Worm (Caenorhabditis elegans) whole organism, L4 larva: ENCODE results near the gene cls-3.

ENCODE experiments used
- F37D6.2 ChIP-seq: sonication (generic microtip); optimal IDR thresholded peaks from 2 replicates; lab custom pipeline; 2016; ENCODE audit warnings: mild to moderate bottlenecking, missing genetic modification characterization, missing compliant biosample characterization
- F49E8.2 ChIP-seq: sonication (generic microtip); optimal IDR thresholded peaks from 2 replicates; lab custom pipeline; 2016; ENCODE audit warnings: missing compliant biosample characterization, mild to moderate bottlenecking, missing genetic modification characterization, borderline replicate concordance
- Y5F2A.4 ChIP-seq: fragments of 200-800 bp; sonication (Bioruptor generic); optimal IDR thresholded peaks from 2 replicates; lab custom pipeline; 2018; ENCODE audit warnings: mild to moderate bottlenecking, missing genetic modification characterization, missing compliant biosample characterization
- ZK546.5 ChIP-seq, 2 experiments: sonication (generic microtip); optimal IDR thresholded peaks; 2 replicates each; lab custom pipeline; 2017; ENCODE audit warnings: missing biosample characterization in 2 of 2, missing genetic modification characterization in 2 of 2
- aha-1 ChIP-seq: fragments of 150-350 bp; peaks from one replicate; lab custom pipeline; 2014; ENCODE audit warnings: missing biosample characterization, missing genetic modification characterization
- arid-1 ChIP-seq: fragments of 200-800 bp; sonication (Bioruptor generic); conservative IDR thresholded peaks from 2 replicates; pipeline ENCODE4 v1.3.6; 2022; ENCODE audit warnings: missing genetic modification reagents, missing genetic modification characterization, missing compliant biosample characterization
- ceh-20 ChIP-seq: fragments of 200-800 bp; sonication (Bioruptor generic); IDR thresholded peaks from 2 replicates; pipeline ENCODE4 v1.3.6; 2022; ENCODE audit warnings: missing genetic modification reagents, missing genetic modification characterization, missing compliant biosample characterization
- ceh-28 ChIP-seq: fragments of 150-350 bp; optimal IDR thresholded peaks from 2 replicates; lab custom pipeline; 2014; ENCODE audit warnings: missing biosample characterization, missing genetic modification reagents, missing genetic modification characterization
- ceh-44 ChIP-seq: fragments of 200-800 bp; sonication (Bioruptor generic); IDR thresholded peaks from 2 replicates; pipeline ENCODE4 v1.3.6; 2022; ENCODE audit warnings: missing genetic modification reagents, missing genetic modification characterization, missing compliant biosample characterization
- ceh-62 ChIP-seq: sonication (generic microtip); optimal IDR thresholded peaks from 2 replicates; lab custom pipeline; 2017; ENCODE audit warnings: missing biosample characterization, missing genetic modification characterization
- ceh-82 ChIP-seq: sonication (generic microtip); optimal IDR thresholded peaks from 2 replicates; lab custom pipeline; 2017; ENCODE audit warnings: missing biosample characterization, missing genetic modification characterization
- ces-1 ChIP-seq: fragments of 150-350 bp; sonication (generic microtip); optimal IDR thresholded peaks from 4 replicates; lab custom pipeline; 2014; ENCODE audit warnings: missing biosample characterization, missing genetic modification reagents, missing genetic modification characterization
- ctbp-1 ChIP-seq: fragments of 200-800 bp; sonication (Bioruptor generic); IDR thresholded peaks from 2 replicates; pipeline ENCODE4 v1.3.6; 2022; ENCODE audit warnings: missing genetic modification reagents, missing genetic modification characterization, missing compliant biosample characterization
- daf-16 ChIP-seq, 3 experiments: sonication (generic microtip); optimal IDR thresholded peaks; 2 replicates each; lab custom pipeline; 2016 to 2017; ENCODE audit warnings: missing genetic modification characterization in 3 of 3, missing genetic modification reagents in 3 of 3, mild to moderate bottlenecking in 2 of 3, missing compliant biosample characterization in 2 of 3, missing biosample characterization in 1 of 3, moderate library complexity in 1 of 3
- dmd-9 ChIP-seq: fragments of 200-800 bp; sonication (Bioruptor generic); IDR thresholded peaks from 2 replicates; pipeline ENCODE4 v1.3.6; 2022; ENCODE audit warnings: missing genetic modification reagents, missing genetic modification characterization, missing compliant biosample characterization
- duxl-1 ChIP-seq: sonication (generic microtip); optimal IDR thresholded peaks from 2 replicates; lab custom pipeline; 2016; ENCODE audit warnings: mild to moderate bottlenecking, missing genetic modification characterization, moderate library complexity, missing compliant biosample characterization; ENCODE audit not compliant: poor library complexity
- dve-1 ChIP-seq: sonication (generic microtip); optimal IDR thresholded peaks from 2 replicates; lab custom pipeline; 2017; ENCODE audit warnings: antibody characterized with exemption, mild to moderate bottlenecking, missing genetic modification characterization, missing compliant biosample characterization; ENCODE audit not compliant: insufficient read depth
- egl-43 ChIP-seq: fragments of 200-800 bp; sonication (Bioruptor generic); IDR thresholded peaks from 2 replicates; pipeline ENCODE4 v1.3.6; 2022; ENCODE audit warnings: missing genetic modification reagents, missing genetic modification characterization, missing compliant biosample characterization
- fos-1 ChIP-seq: fragments of 150-350 bp; optimal IDR thresholded peaks from 2 replicates; lab custom pipeline; 2014; ENCODE audit warnings: missing biosample characterization, missing genetic modification characterization
- gei-8 ChIP-seq: fragments of 200-800 bp; sonication (Bioruptor generic); optimal IDR thresholded peaks from 2 replicates; lab custom pipeline; 2018; ENCODE audit warnings: mild to moderate bottlenecking, missing genetic modification characterization, missing compliant biosample characterization
- hif-1 ChIP-seq, 2 experiments: sonication (generic microtip); optimal IDR thresholded peaks; 2 replicates each; lab custom pipeline; 2016 to 2017; ENCODE audit warnings: missing compliant biosample characterization in 2 of 2, missing genetic modification characterization in 2 of 2, missing genetic modification reagents in 2 of 2, missing genotype in 2 of 2, mild to moderate bottlenecking in 1 of 2
- hlh-11 ChIP-seq: fragments of 200-800 bp; sonication (Bioruptor generic); optimal IDR thresholded peaks from 2 replicates; lab custom pipeline; 2018; ENCODE audit warnings: mild to moderate bottlenecking, missing genetic modification characterization, missing compliant biosample characterization
- hlh-30 ChIP-seq: sonication (generic microtip); optimal IDR thresholded peaks from 2 replicates; lab custom pipeline; 2017; ENCODE audit warnings: antibody characterized with exemption, mild to moderate bottlenecking, missing genetic modification characterization, missing compliant biosample characterization; ENCODE audit not compliant: insufficient read depth
- jun-1 ChIP-seq: fragments of 150-350 bp; optimal IDR thresholded peaks from 2 replicates; lab custom pipeline; 2014; ENCODE audit warnings: missing biosample characterization, missing genetic modification reagents, missing genetic modification characterization
- lim-7 ChIP-seq: fragments of 200-800 bp; sonication (Bioruptor generic); IDR thresholded peaks from 2 replicates; pipeline ENCODE4 v1.3.6; 2022; ENCODE audit warnings: missing genetic modification characterization, missing compliant biosample characterization
- lin-15B ChIP-seq: fragments of 150-350 bp; sonication (generic microtip); optimal IDR thresholded peaks from 3 replicates; lab custom pipeline; 2014; ENCODE audit warnings: missing biosample characterization, missing genetic modification characterization
- lin-38 ChIP-seq: fragments of 200-800 bp; sonication (Bioruptor generic); IDR thresholded peaks from 2 replicates; pipeline ENCODE4 v1.3.6; 2022; ENCODE audit warnings: missing genetic modification reagents, missing genetic modification characterization, missing compliant biosample characterization
- lir-3 ChIP-seq: sonication (generic microtip); optimal IDR thresholded peaks from 2 replicates; lab custom pipeline; 2016; ENCODE audit warnings: mild to moderate bottlenecking, missing genetic modification characterization, missing compliant biosample characterization
- lsy-2 ChIP-seq, 2 experiments: fragments of 150-350 bp in 1 of 2; sonication (generic microtip) in 1 of 2; optimal IDR thresholded peaks; 2 replicates each; lab custom pipeline; 2014 to 2017; ENCODE audit warnings: missing biosample characterization in 2 of 2, missing genetic modification characterization in 2 of 2
- madf-5 ChIP-seq, 2 experiments: fragments of 200-800 bp; sonication (Bioruptor generic); IDR thresholded peaks; 2 replicates each; pipeline ENCODE4 v1.3.6; 2022; ENCODE audit warnings: missing compliant biosample characterization in 2 of 2, missing genetic modification characterization in 2 of 2
- mdt-29 ChIP-seq: fragments of 200-800 bp; sonication (Bioruptor generic); IDR thresholded peaks from 2 replicates; pipeline ENCODE4 v1.3.6; 2022; ENCODE audit warnings: missing genetic modification reagents, missing genetic modification characterization, missing compliant biosample characterization
- mxl-2 ChIP-seq: fragments of 200-800 bp; sonication (Bioruptor generic); conservative IDR thresholded peaks from 2 replicates; pipeline ENCODE4 v1.3.6; 2022; ENCODE audit warnings: missing genetic modification reagents, missing genetic modification characterization, missing compliant biosample characterization
- mxl-3 ChIP-seq: fragments of 200-800 bp; sonication (Bioruptor generic); optimal IDR thresholded peaks from 2 replicates; lab custom pipeline; 2018; ENCODE audit warnings: mild to moderate bottlenecking, missing genetic modification characterization, missing compliant biosample characterization
- nhr-102 ChIP-seq: sonication (generic microtip); optimal IDR thresholded peaks from 2 replicates; lab custom pipeline; 2016; ENCODE audit warnings: mild to moderate bottlenecking, missing genetic modification characterization, moderate library complexity, missing compliant biosample characterization
- nhr-111 ChIP-seq: fragments of 200-800 bp; sonication (Bioruptor generic); optimal IDR thresholded peaks from 2 replicates; lab custom pipeline; 2018; ENCODE audit warnings: mild to moderate bottlenecking, missing genetic modification characterization, missing compliant biosample characterization
- nhr-28 ChIP-seq: fragments of 150-350 bp; optimal IDR thresholded peaks from 2 replicates; lab custom pipeline; 2014; ENCODE audit warnings: missing biosample characterization, missing genetic modification characterization
- php-3 ChIP-seq: fragments of 200-800 bp; sonication (Bioruptor generic); IDR thresholded peaks from 2 replicates; pipeline ENCODE4 v1.3.6; 2022; ENCODE audit warnings: missing genetic modification reagents, missing genetic modification characterization, missing compliant biosample characterization
- pqm-1 ChIP-seq: sonication (generic microtip); optimal IDR thresholded peaks from 2 replicates; lab custom pipeline; 2017; ENCODE audit warnings: missing biosample characterization, missing genetic modification characterization
- skn-1 ChIP-seq: fragments of 150-350 bp; optimal IDR thresholded peaks from 2 replicates; lab custom pipeline; 2014; ENCODE audit warnings: missing biosample characterization, missing genetic modification characterization
- tra-1 ChIP-seq: fragments of 200-800 bp; sonication (Bioruptor generic); IDR thresholded peaks from 2 replicates; pipeline ENCODE4 v1.3.6; 2022; ENCODE audit warnings: missing genetic modification reagents, missing genetic modification characterization, missing compliant biosample characterization
- unc-62 ChIP-seq, 3 experiments: fragments of 150-350 bp in 1 of 3; sonication (generic microtip); optimal IDR thresholded peaks in 2 of 3; peaks in 1 of 3; 1 replicate in 1 of 3; 2 replicates in 2 of 3; lab custom pipeline; 2014 to 2017; ENCODE audit warnings: missing biosample characterization in 3 of 3, missing genetic modification characterization in 3 of 3, missing genetic modification reagents in 3 of 3, missing genotype in 1 of 3

cls-3 gene

ce11 chrIII:9237626-9238025 lies 46.7 kb upstream of the cls-3 start:
- peak; percentile 5 for TF ChIP-seq dve-1 (tag; lab: Kevin White, UChicago)
- no peak for TF ChIP-seq daf-16 (GFP tag; optimal IDR thresholded peaks at IDR 0.05; lab: Kevin White, UChicago)
- peak; percentile 85 for TF ChIP-seq daf-16 (tag; optimal IDR thresholded peaks at IDR 0.05; lab: Kevin White, UChicago)
- TF ChIP-seq arid-1 (GFP tag; lab: Robert Waterston, UW): no peak
- peak; percentile 40 for TF ChIP-seq nhr-28 (tag; lab: Kevin White, UChicago)
- TF ChIP-seq Y5F2A.4: no peak
- no peak for TF ChIP-seq ceh-62 (tag; lab: Kevin White, UChicago)
- TF ChIP-seq pqm-1: peak; percentile 74
- TF ChIP-seq hlh-11: peak; percentile 23

ce11 chrIII:9236228-9236627 lies 45.3 kb upstream of the cls-3 start, which contains the start of gene T23G5.2:
T23G5.2 (minus strand) TSS chrIII:9236328.
- TF ChIP-seq nhr-102 (tag; lab: Kevin White, UChicago) (no peak), aha-1 (tag; lab: Kevin White, UChicago) (peak; percentile 57)

ce11 chrIII:9231173-9231572 lies 40.3 kb upstream of the cls-3 start, which contains the start of gene T23G5.3:
T23G5.3 (minus strand) TSS chrIII:9231273.
- TF ChIP-seq F37D6.2 (tag; lab: Kevin White, UChicago) (no peak), dmd-9 (GFP tag; lab: Robert Waterston, UW) (no peak), hif-1 (tag; optimal IDR thresholded peaks at IDR 0.05; lab: Kevin White, UChicago) (no peak), ceh-82 (tag; lab: Kevin White, UChicago) (no peak), aha-1 (tag; lab: Kevin White, UChicago) (peak; percentile 56), unc-62 (GFP tag; optimal IDR thresholded peaks at IDR 0.05 in 1 of 2; lab: Kevin White, UChicago) (no peak), unc-62 (tag; optimal IDR thresholded peaks at IDR 0.05; lab: Kevin White, UChicago) (no peak), mxl-3 (GFP tag; lab: Kevin White, UChicago) (no peak)

- TF ChIP-seq gei-8 (GFP tag; lab: Kevin White, UChicago) (no peak), jun-1 (tag; lab: Kevin White, UChicago) (no peak), aha-1 (tag; lab: Kevin White, UChicago) (peak; percentile 59), lin-38 (GFP tag; lab: Robert Waterston, UW) (peak; percentile 45; the same call in 1 of the 2 replicates), ces-1 (no peak), F49E8.2 (peak; percentile 39), lsy-2 (tag; optimal IDR thresholded peaks at IDR 0.05; lab: Kevin White, UChicago) (peak in 1 of 2 experiments; percentile 59)
Observed at ce11 chrIII:9228722-9229121, 37.8 kb upstream of the cls-3 start, which contains the start of gene rnr-1. rnr-1 (minus strand) TSS chrIII:9228798.

ce11 chrIII:9228190-9228589 lies 37.3 kb upstream of the cls-3 start:
- TF ChIP-seq duxl-1 (tag; lab: Kevin White, UChicago): no peak
- TF ChIP-seq hlh-30: peak; percentile 35
- no peak for TF ChIP-seq jun-1 (tag; lab: Kevin White, UChicago)
- TF ChIP-seq ceh-20 (GFP tag; lab: Robert Waterston, UW): no peak
- no peak for TF ChIP-seq madf-5 (GFP tag; IDR thresholded peaks at IDR 0.05; lab: Robert Waterston, UW)
- TF ChIP-seq php-3 (GFP tag; lab: Robert Waterston, UW): no peak
- no peak for TF ChIP-seq nhr-102 (tag; lab: Kevin White, UChicago)
- TF ChIP-seq skn-1 (tag; lab: Kevin White, UChicago): no peak
- TF ChIP-seq mdt-29 (GFP tag; lab: Robert Waterston, UW): no peak
- no peak for TF ChIP-seq daf-16 (GFP tag; optimal IDR thresholded peaks at IDR 0.05; lab: Kevin White, UChicago)
- TF ChIP-seq daf-16 (tag; optimal IDR thresholded peaks at IDR 0.05; lab: Kevin White, UChicago): peak; percentile 23
- no peak for TF ChIP-seq egl-43
- TF ChIP-seq ZK546.5 (tag; optimal IDR thresholded peaks at IDR 0.05; lab: Kevin White, UChicago): no peak
- no peak for TF ChIP-seq lin-15B
- no peak for TF ChIP-seq ctbp-1
- TF ChIP-seq F37D6.2 (tag; lab: Kevin White, UChicago): no peak
- TF ChIP-seq hlh-11: peak; percentile 30
- TF ChIP-seq nhr-111 (GFP tag; lab: Kevin White, UChicago): no peak
- TF ChIP-seq lin-38 (GFP tag; lab: Robert Waterston, UW): peak; percentile 76
- no peak for TF ChIP-seq mxl-2
- no peak for TF ChIP-seq lir-3 (tag; lab: Kevin White, UChicago)
- no peak for TF ChIP-seq ceh-28
- TF ChIP-seq lim-7 (GFP tag; lab: Robert Waterston, UW): no peak
- TF ChIP-seq fos-1 (tag; lab: Kevin White, UChicago): no peak
- TF ChIP-seq ceh-44: no peak
- no peak for TF ChIP-seq tra-1 (GFP tag; lab: Robert Waterston, UW)
